Fruit fly (Drosophila melanogaster) whole organism, prepupa: ENCODE results near the gene Trf2.
A peak's percentile ranks its signal among the peaks of the same experiment; 100 is the strongest.

Experiments used
- Blimp-1 ChIP-seq: fragments of 200-800 bp; sonication (Bioruptor generic); optimal IDR thresholded peaks from 3 replicates; lab custom pipeline; 2017; ENCODE audit warnings: missing biosample characterization, missing genetic modification characterization, mild to moderate bottlenecking, moderate library complexity, missing genetic modification reagents
- CG10631 ChIP-seq: fragments of 200-800 bp; sonication (Bioruptor generic); optimal IDR thresholded peaks from 2 replicates; lab custom pipeline; 2016; ENCODE audit warnings: missing biosample characterization, missing genetic modification characterization
- CG10669 ChIP-seq: fragments of 200-800 bp; sonication (Bioruptor generic); optimal IDR thresholded peaks from 3 replicates; lab custom pipeline; 2018; ENCODE audit warnings: missing biosample characterization, mild to moderate bottlenecking, missing genetic modification characterization, moderate library complexity
- CG11294 ChIP-seq: fragments of 200-800 bp; sonication (Bioruptor generic); IDR thresholded peaks from 2 replicates; pipeline ENCODE4 v1.3.6; 2022; ENCODE audit warnings: missing biosample characterization, missing genetic modification characterization
- CG11762 ChIP-seq: fragments of 200-800 bp; sonication (Bioruptor generic); optimal IDR thresholded peaks from 3 replicates; lab custom pipeline; 2016; ENCODE audit warnings: missing biosample characterization, missing genetic modification characterization; ENCODE audit not compliant: insufficient read depth
- CG11902 ChIP-seq: fragments of 200-800 bp; sonication (Bioruptor generic); optimal IDR thresholded peaks from 3 replicates; lab custom pipeline; 2016; ENCODE audit warnings: missing biosample characterization, missing genetic modification characterization
- CG15336 ChIP-seq: fragments of 200-800 bp; sonication (Bioruptor generic); IDR thresholded peaks from 2 replicates; pipeline ENCODE4 v1.3.6; 2022; ENCODE audit warnings: missing biosample characterization, missing genetic modification characterization
- CG1621 ChIP-seq: fragments of 200-800 bp; sonication (Bioruptor generic); optimal IDR thresholded peaks from 3 replicates; lab custom pipeline; 2018; ENCODE audit warnings: missing biosample characterization, mild to moderate bottlenecking, missing genetic modification characterization
- CG31627 ChIP-seq: fragments of 200-800 bp; sonication (Bioruptor generic); optimal IDR thresholded peaks from 3 replicates; lab custom pipeline; 2016; ENCODE audit warnings: missing biosample characterization, missing genetic modification characterization
- CG34406 ChIP-seq: fragments of 200-800 bp; sonication (Bioruptor generic); optimal IDR thresholded peaks from 3 replicates; lab custom pipeline; 2016; ENCODE audit warnings: missing biosample characterization, missing genetic modification characterization
- CG3919 ChIP-seq: fragments of 200-800 bp; sonication (Bioruptor generic); optimal IDR thresholded peaks from 3 replicates; lab custom pipeline; 2016; ENCODE audit warnings: missing biosample characterization, missing genetic modification characterization
- CG4318 ChIP-seq: fragments of 200-800 bp; sonication (Bioruptor generic); optimal IDR thresholded peaks from 3 replicates; lab custom pipeline; 2017; ENCODE audit warnings: missing biosample characterization, mild to moderate bottlenecking, missing genetic modification characterization
- CG6163 ChIP-seq: fragments of 200-800 bp; sonication (Bioruptor generic); IDR thresholded peaks from 3 replicates; pipeline ENCODE4 v1.3.6; 2022; ENCODE audit warnings: missing biosample characterization, missing genetic modification characterization
- CG6276 ChIP-seq: fragments of 200-800 bp; sonication (Bioruptor generic); optimal IDR thresholded peaks from 2 replicates; lab custom pipeline; 2017; ENCODE audit warnings: missing biosample characterization, mild to moderate bottlenecking, missing genetic modification characterization
- CG6792 ChIP-seq: fragments of 200-800 bp; sonication (Bioruptor generic); optimal IDR thresholded peaks from 3 replicates; lab custom pipeline; 2016; ENCODE audit warnings: missing biosample characterization, missing genetic modification characterization
- CG7368 ChIP-seq: fragments of 200-800 bp; sonication (Bioruptor generic); optimal IDR thresholded peaks from 3 replicates; lab custom pipeline; 2016; ENCODE audit warnings: missing biosample characterization, missing genetic modification characterization
- CG8319 ChIP-seq: fragments of 200-800 bp; sonication (Bioruptor generic); optimal IDR thresholded peaks from 3 replicates; lab custom pipeline; 2016; ENCODE audit warnings: missing biosample characterization, missing genetic modification characterization
- CG8632 ChIP-seq: fragments of 200-800 bp; sonication (Bioruptor generic); optimal IDR thresholded peaks from 3 replicates; lab custom pipeline; 2016; ENCODE audit warnings: missing biosample characterization, missing genetic modification characterization
- CG9139 ChIP-seq: fragments of 200-800 bp; sonication (Bioruptor generic); optimal IDR thresholded peaks from 3 replicates; lab custom pipeline; 2017; ENCODE audit warnings: missing biosample characterization, mild to moderate bottlenecking, missing genetic modification characterization
- Eip75B ChIP-seq: fragments of 200-800 bp; sonication (Bioruptor generic); optimal IDR thresholded peaks from 3 replicates; lab custom pipeline; 2016; ENCODE audit warnings: missing biosample characterization, missing genetic modification characterization
- Eip78C ChIP-seq: fragments of 200-800 bp; sonication (Bioruptor generic); peaks from one replicate; lab custom pipeline; 2016; ENCODE audit warnings: missing biosample characterization, missing genetic modification characterization
- Eip93F ChIP-seq: fragments of 200-800 bp; sonication (Bioruptor generic); optimal IDR thresholded peaks from 2 replicates; lab custom pipeline; 2016; ENCODE audit warnings: missing biosample characterization, mild to moderate bottlenecking, missing genetic modification characterization
- Ets21C ChIP-seq: fragments of 200-800 bp; sonication (Bioruptor generic); optimal IDR thresholded peaks from 3 replicates; lab custom pipeline; 2016; ENCODE audit warnings: missing biosample characterization, missing genetic modification characterization
- Ets96B ChIP-seq: fragments of 200-800 bp; optimal IDR thresholded peaks from 2 replicates; lab custom pipeline; 2019; ENCODE audit warnings: missing biosample characterization, mild to moderate bottlenecking, missing genetic modification characterization, moderate library complexity
- Gug ChIP-seq: fragments of 200-800 bp; sonication (Bioruptor generic); IDR thresholded peaks from 2 replicates; pipeline ENCODE4 v1.3.6; 2022; ENCODE audit warnings: missing biosample characterization, missing genetic modification characterization
- Hr38 ChIP-seq: sonication (Bioruptor generic); optimal IDR thresholded peaks from 2 replicates; lab custom pipeline; 2016; ENCODE audit warnings: missing biosample characterization, missing genetic modification characterization
- Hr39 ChIP-seq: fragments of 200-800 bp; sonication (Bioruptor generic); optimal IDR thresholded peaks from 2 replicates; lab custom pipeline; 2016; ENCODE audit warnings: missing biosample characterization, missing genetic modification characterization
- Lpt ChIP-seq: fragments of 200-800 bp; sonication (Bioruptor generic); optimal IDR thresholded peaks from 3 replicates; lab custom pipeline; 2016; ENCODE audit warnings: missing biosample characterization, missing genetic modification characterization
- Met ChIP-seq: fragments of 200-800 bp; sonication (Bioruptor generic); optimal IDR thresholded peaks from 3 replicates; lab custom pipeline; 2016; ENCODE audit warnings: missing biosample characterization, missing genetic modification characterization
- Smox ChIP-seq: fragments of 200-800 bp; sonication (Bioruptor generic); optimal IDR thresholded peaks from 3 replicates; lab custom pipeline; 2016; ENCODE audit warnings: missing biosample characterization, missing genetic modification characterization
- Sox102F ChIP-seq: fragments of 200-800 bp; sonication (Bioruptor generic); optimal IDR thresholded peaks from 2 replicates; lab custom pipeline; 2016; ENCODE audit warnings: missing biosample characterization, mild to moderate bottlenecking, missing genetic modification characterization
- Sox15 ChIP-seq: fragments of 200-800 bp; sonication (Bioruptor generic); optimal IDR thresholded peaks from 3 replicates; lab custom pipeline; 2016; ENCODE audit warnings: missing biosample characterization, missing genetic modification characterization
- achi ChIP-seq: fragments of 200-800 bp; sonication (Bioruptor generic); optimal IDR thresholded peaks from 3 replicates; lab custom pipeline; 2016; ENCODE audit warnings: missing biosample characterization, missing genetic modification characterization
- acj6 ChIP-seq: fragments of 200-800 bp; sonication (Bioruptor generic); optimal IDR thresholded peaks from 3 replicates; lab custom pipeline; 2016; ENCODE audit warnings: missing biosample characterization, missing genetic modification characterization
- dsx ChIP-seq: fragments of 200-800 bp; optimal IDR thresholded peaks from 3 replicates; lab custom pipeline; 2019; ENCODE audit warnings: missing biosample characterization, mild to moderate bottlenecking, missing genetic modification characterization, moderate library complexity; ENCODE audit not compliant: poor library complexity, severe bottlenecking
- esn ChIP-seq: fragments of 200-800 bp; sonication (Bioruptor generic); optimal IDR thresholded peaks from 2 replicates; lab custom pipeline; 2016; ENCODE audit warnings: missing biosample characterization, mild to moderate bottlenecking, missing genetic modification characterization, moderate library complexity
- fd59A ChIP-seq: fragments of 200-800 bp; sonication (Bioruptor generic); optimal IDR thresholded peaks from 2 replicates; lab custom pipeline; 2017; ENCODE audit warnings: missing biosample characterization, mild to moderate bottlenecking, missing genetic modification characterization, missing genetic modification reagents
- fd85E ChIP-seq: fragments of 200-800 bp; sonication (Bioruptor generic); optimal IDR thresholded peaks from 3 replicates; lab custom pipeline; 2016; ENCODE audit warnings: missing biosample characterization, missing genetic modification characterization
- lz ChIP-seq: fragments of 200-800 bp; sonication (Bioruptor generic); optimal IDR thresholded peaks from 3 replicates; lab custom pipeline; 2016; ENCODE audit warnings: missing biosample characterization, missing genetic modification characterization
- pdm3 ChIP-seq: fragments of 200-800 bp; sonication (Bioruptor generic); optimal IDR thresholded peaks from 3 replicates; lab custom pipeline; 2016; ENCODE audit warnings: missing biosample characterization, missing genetic modification characterization
- ss ChIP-seq, 2 experiments: fragments of 200-800 bp; sonication (Bioruptor generic); optimal IDR thresholded peaks; 2 replicates in 1 of 2; 3 replicates in 1 of 2; lab custom pipeline; 2017 to 2018; ENCODE audit warnings: mild to moderate bottlenecking in 2 of 2, missing biosample characterization in 2 of 2, missing genetic modification characterization in 2 of 2, moderate library complexity in 1 of 2
- svp ChIP-seq: fragments of 200-800 bp; sonication (Bioruptor generic); peaks from one replicate; lab custom pipeline; 2016; ENCODE audit warnings: missing biosample characterization, missing genetic modification characterization
- topi ChIP-seq: fragments of 200-800 bp; sonication (Bioruptor generic); optimal IDR thresholded peaks from 3 replicates; lab custom pipeline; 2016; ENCODE audit warnings: missing biosample characterization, missing genetic modification characterization

The Trf2 gene

DNA sequence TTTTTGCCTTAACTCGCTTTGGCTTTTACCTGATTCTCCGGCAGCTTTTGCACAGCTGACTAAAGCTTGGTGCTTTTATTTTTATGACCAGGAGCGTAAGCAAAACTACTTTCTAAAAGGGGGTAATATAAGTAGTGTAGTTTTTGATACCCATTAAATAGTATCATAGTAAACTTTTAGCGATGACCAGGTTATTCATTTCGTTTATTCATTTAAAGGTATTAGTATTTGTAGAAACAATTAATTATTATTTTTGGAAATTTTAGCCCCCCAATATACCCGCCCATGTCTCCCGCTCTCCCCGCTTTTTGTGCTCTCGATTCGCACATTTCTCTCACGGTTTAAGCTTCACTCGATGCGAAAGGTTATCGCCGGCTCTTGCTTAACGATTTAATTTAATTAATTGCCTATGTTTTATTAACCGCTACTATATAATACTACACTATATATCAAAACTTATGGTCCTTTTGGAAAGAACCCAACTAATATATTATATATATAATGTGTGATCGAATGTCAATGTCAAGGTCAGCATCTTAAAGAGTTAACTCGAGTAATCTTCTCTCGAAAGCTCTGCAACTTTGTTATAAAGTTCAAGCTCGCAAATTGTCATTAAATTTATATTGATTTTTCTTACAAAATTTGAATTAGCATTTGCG lies 55.4 kb downstream of the Trf2 start, which contains the start of gene Sptr (continued):
- TF ChIP-seq CG10669 (GFP tag; lab: Kevin White, UChicago) (peak; percentile 90), Hr39 (peak; percentile 90), CG8319 (GFP tag; lab: Kevin White, UChicago) (peak; percentile 92), CG1621 (peak; percentile 91), Ets21C (GFP tag; lab: Kevin White, UChicago) (peak; percentile 90), dsx (peak; percentile 94), CG9139 (GFP tag; lab: Kevin White, UChicago) (peak; percentile 92), CG4318 (GFP tag; lab: Kevin White, UChicago) (peak; percentile 84), CG8632 (peak; percentile 96), Hr38 (GFP tag; lab: Kevin White, UChicago) (no peak), CG6792 (GFP tag; lab: Kevin White, UChicago) (peak; percentile 95), Smox (GFP tag; lab: Kevin White, UChicago) (peak; percentile 95), pdm3 (GFP tag; lab: Kevin White, UChicago) (peak; percentile 95), CG11294 (GFP tag; lab: Robert Waterston, UW) (peak; percentile 86), Blimp-1 (GFP tag; lab: Kevin White, UChicago) (peak; percentile 80), CG7368 (peak; percentile 92), topi (peak; percentile 96), Lpt (peak; percentile 93), achi (GFP tag; lab: Kevin White, UChicago) (peak; percentile 94), Eip93F (GFP tag; lab: Kevin White, UChicago) (peak; percentile 82)

DNA sequence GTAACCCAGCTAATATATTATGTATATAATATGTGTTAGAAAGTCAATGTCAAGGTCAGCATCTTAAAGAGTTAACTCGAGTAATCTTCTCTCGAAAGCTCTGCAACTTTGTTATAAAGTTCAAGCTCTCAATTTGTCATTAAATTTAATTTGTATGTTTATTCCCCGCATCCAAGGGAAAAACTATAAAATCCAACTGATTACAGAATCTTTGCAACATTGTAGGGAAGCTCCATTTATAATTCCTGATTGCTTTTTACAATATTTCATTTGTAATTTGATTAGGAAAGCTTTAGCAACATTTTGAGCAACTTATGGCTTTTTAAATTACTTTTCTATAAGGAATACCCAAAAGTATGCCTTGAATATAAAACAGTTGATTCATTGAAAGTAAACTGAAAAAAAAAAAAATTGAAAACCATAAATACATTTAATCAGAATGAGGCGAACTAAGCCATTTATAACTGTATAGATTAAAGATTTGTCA lies 57.7 kb downstream of the Trf2 start:
- TF ChIP-seq Gug (GFP tag; lab: Robert Waterston, UW) (no peak), fd59A (no peak), Hr38 (GFP tag; lab: Kevin White, UChicago) (no peak), dsx (peak; percentile 97), CG7368 (no peak), Eip78C (peak; percentile 4), Hr39 (no peak), Eip75B (GFP tag; lab: Kevin White, UChicago) (no peak), Ets21C (GFP tag; lab: Kevin White, UChicago) (no peak)

DNA sequence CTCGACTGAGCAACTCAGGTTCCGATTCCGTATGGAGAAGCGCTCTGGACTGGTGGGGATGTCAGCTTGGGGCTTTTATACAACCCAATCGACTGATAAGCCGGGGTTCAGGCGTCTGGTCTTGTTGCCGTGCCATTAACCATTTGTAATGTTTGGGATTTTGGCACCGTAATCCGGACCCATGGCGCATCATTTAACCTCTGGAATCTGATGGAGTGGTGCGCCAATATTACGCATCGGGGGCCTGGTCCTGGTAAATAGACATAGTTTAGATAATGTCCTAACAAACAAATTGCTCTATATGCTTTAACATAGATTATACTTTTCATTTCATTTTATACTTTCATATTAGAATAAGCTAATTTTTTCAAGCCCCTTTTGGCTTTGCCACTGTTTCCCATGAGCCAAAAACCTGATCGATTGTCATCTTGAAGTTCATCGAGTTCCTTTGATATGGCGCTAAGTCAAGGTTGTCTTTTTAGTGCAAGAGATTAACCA lies 59.9 kb downstream of the Trf2 start, which contains the start of gene CG12116:
Gene CG12116 (minus strand): TSS at position 51 of the 498 bp plus-strand sequence.
- no peak for TF ChIP-seq CG6792 (GFP tag; lab: Kevin White, UChicago)
- no peak for TF ChIP-seq Hr38 (GFP tag; lab: Kevin White, UChicago)
- no peak for TF ChIP-seq esn (GFP tag; lab: Kevin White, UChicago)
- TF ChIP-seq CG11902 (GFP tag; lab: Kevin White, UChicago), result no peak
- TF ChIP-seq CG3919 (GFP tag; lab: Kevin White, UChicago), result no peak
- no peak for TF ChIP-seq CG8632
- TF ChIP-seq Smox (GFP tag; lab: Kevin White, UChicago), result peak; percentile 18
- no peak for TF ChIP-seq ss (GFP tag; optimal IDR thresholded peaks at IDR 0.05; lab: Kevin White, UChicago)
- peak; percentile 24 for TF ChIP-seq Hr39
- no peak for TF ChIP-seq CG8319 (GFP tag; lab: Kevin White, UChicago)
- peak; percentile 98 for TF ChIP-seq svp (GFP tag; lab: Kevin White, UChicago)
- TF ChIP-seq Ets21C (GFP tag; lab: Kevin White, UChicago), result no peak
- no peak for TF ChIP-seq CG10631 (GFP tag; lab: Kevin White, UChicago)
- TF ChIP-seq Sox15, result no peak
- peak; percentile 7 for TF ChIP-seq CG31627 (GFP tag; lab: Kevin White, UChicago)
- TF ChIP-seq CG11762, result no peak
- peak; percentile 18 for TF ChIP-seq Sox102F
- no peak for TF ChIP-seq CG6276
- TF ChIP-seq Met (GFP tag; lab: Kevin White, UChicago), result peak; percentile 13
- TF ChIP-seq Ets96B, result no peak
- no peak for TF ChIP-seq lz
- no peak for TF ChIP-seq Gug (GFP tag; lab: Robert Waterston, UW)
- no peak for TF ChIP-seq CG15336
- no peak for TF ChIP-seq fd85E (GFP tag; lab: Kevin White, UChicago)
- TF ChIP-seq CG34406, result no peak
- TF ChIP-seq topi, result no peak
- no peak for TF ChIP-seq CG1621
- TF ChIP-seq Eip78C, result no peak
- TF ChIP-seq CG6163 (GFP tag; lab: Robert Waterston, UW), result no peak
- TF ChIP-seq acj6 (GFP tag; lab: Kevin White, UChicago), result no peak
